Worm (Caenorhabditis elegans): Measurements from ENCODE around the gene T25D10.4.

The T25D10.4 gene

ce11 chrII:6379038-6379563, 31.0 kb downstream of the T25D10.4 start:
- TF ChIP-seq nhr-11 (tag; optimal IDR thresholded peaks at IDR 0.05) = no peak
- TF ChIP-seq pha-4 (tag; optimal IDR thresholded peaks at IDR 0.05) = no peak
- no peak for TF ChIP-seq pax-1 (tag; optimal IDR thresholded peaks at IDR 0.05)
- no peak for TF ChIP-seq pat-9 (tag; optimal IDR thresholded peaks at IDR 0.05)
- no peak for TF ChIP-seq che-1 (tag; optimal IDR thresholded peaks at IDR 0.05)
- no peak for TF ChIP-seq hlh-13 (GFP tag; optimal IDR thresholded peaks at IDR 0.05)
- no peak for TF ChIP-seq zip-5 (tag; optimal IDR thresholded peaks at IDR 0.05)
- no peak for TF ChIP-seq ceh-24 (tag; optimal IDR thresholded peaks at IDR 0.05)
- TF ChIP-seq nhr-232 (tag; optimal IDR thresholded peaks at IDR 0.05) = no peak
- TF ChIP-seq pha-2 (tag; optimal IDR thresholded peaks at IDR 0.05) = no peak
- no peak for TF ChIP-seq ttx-3 (tag; optimal IDR thresholded peaks at IDR 0.05)
- TF ChIP-seq ets-4 (tag; optimal IDR thresholded peaks at IDR 0.05) = no peak
- no peak for TF ChIP-seq pros-1 (tag; optimal IDR thresholded peaks at IDR 0.05)
- TF ChIP-seq madf-2 (tag; optimal IDR thresholded peaks at IDR 0.05) = no peak
- TF ChIP-seq hlh-8 (tag; optimal IDR thresholded peaks at IDR 0.05) = no peak
- TF ChIP-seq hlh-30 (tag; optimal IDR thresholded peaks at IDR 0.05; ENCODE audit: insufficient read depth) = no peak

ce11 chrII:6377381-6377948, 32.6 kb downstream of the T25D10.4 start:
- TF ChIP-seq npax-4 (tag; optimal IDR thresholded peaks at IDR 0.05) = no peak
- TF ChIP-seq tbx-7 (tag; optimal IDR thresholded peaks at IDR 0.05) = no peak
- no peak for TF ChIP-seq ceh-9 (tag; optimal IDR thresholded peaks at IDR 0.05)
- no peak for TF ChIP-seq ceh-31 (tag; optimal IDR thresholded peaks at IDR 0.05)
- TF ChIP-seq ets-4 (tag; optimal IDR thresholded peaks at IDR 0.05) = no peak
- TF ChIP-seq unc-3 (GFP tag; conservative IDR thresholded peaks at IDR 0.05) = no peak
- TF ChIP-seq unc-3 (tag; optimal IDR thresholded peaks at IDR 0.05) = no peak
- TF ChIP-seq pha-4 (tag; optimal IDR thresholded peaks at IDR 0.05) = no peak
- TF ChIP-seq sox-2 (GFP tag; IDR thresholded peaks at IDR 0.05) = no peak
- TF ChIP-seq sox-4 (tag; optimal IDR thresholded peaks at IDR 0.05) = no peak
- no peak for TF ChIP-seq hlh-30 (tag; optimal IDR thresholded peaks at IDR 0.05; ENCODE audit: insufficient read depth)
- TF ChIP-seq K02D7.2 (tag; optimal IDR thresholded peaks at IDR 0.05) = no peak
- TF ChIP-seq che-1 (tag; optimal IDR thresholded peaks at IDR 0.05) = no peak
- no peak for TF ChIP-seq ceh-48 (tag; optimal IDR thresholded peaks at IDR 0.05)
- TF ChIP-seq elt-4 (tag; optimal IDR thresholded peaks at IDR 0.05) = no peak
- no peak for TF ChIP-seq madf-2 (tag; optimal IDR thresholded peaks at IDR 0.05)
- no peak for TF ChIP-seq rnt-1 (tag; optimal IDR thresholded peaks at IDR 0.05)
- TF ChIP-seq nhr-11 (tag; optimal IDR thresholded peaks at IDR 0.05) = no peak

- TF ChIP-seq ceh-2 (tag; optimal IDR thresholded peaks at IDR 0.05) = no peak
- no peak for TF ChIP-seq ceh-45 (GFP tag; IDR thresholded peaks at IDR 0.05)
These were observed 33.4 kb downstream of the T25D10.4 start for ce11 chrII:6376693-6377092.

- TF ChIP-seq tbx-7 (tag; optimal IDR thresholded peaks at IDR 0.05) = no peak
- TF ChIP-seq hlh-15 (tag; optimal IDR thresholded peaks at IDR 0.05) = no peak
- no peak for TF ChIP-seq pha-4 (tag; optimal IDR thresholded peaks at IDR 0.05)
- TF ChIP-seq C38D4.7 (GFP tag; optimal IDR thresholded peaks at IDR 0.05) = no peak
- no peak for TF ChIP-seq ceh-48 (tag; optimal IDR thresholded peaks at IDR 0.05)
- TF ChIP-seq dmd-4 (tag; optimal IDR thresholded peaks at IDR 0.05; ENCODE audit: borderline replicate concordance) = no peak
- TF ChIP-seq nhr-232 (tag; optimal IDR thresholded peaks at IDR 0.05) = no peak
- TF ChIP-seq pat-9 (tag; optimal IDR thresholded peaks at IDR 0.05) = no peak
- TF ChIP-seq K02D7.2 (tag; optimal IDR thresholded peaks at IDR 0.05) = no peak
- TF ChIP-seq nfya-1 (tag; optimal IDR thresholded peaks at IDR 0.05) = no peak
- TF ChIP-seq ceh-34 (tag; optimal IDR thresholded peaks at IDR 0.05) = no peak
- no peak for TF ChIP-seq ets-4 (tag; optimal IDR thresholded peaks at IDR 0.05)
- TF ChIP-seq hlh-13 (GFP tag; optimal IDR thresholded peaks at IDR 0.05) = no peak
- no peak for TF ChIP-seq odd-2 (tag; optimal IDR thresholded peaks at IDR 0.05)
- no peak for TF ChIP-seq ceh-2 (tag; optimal IDR thresholded peaks at IDR 0.05)
- no peak for TF ChIP-seq unc-42 (tag; optimal IDR thresholded peaks at IDR 0.05)
- TF ChIP-seq hlh-6 (tag; optimal IDR thresholded peaks at IDR 0.05) = no peak
- TF ChIP-seq sox-2 (GFP tag; IDR thresholded peaks at IDR 0.05) = no peak
These were observed 35.4 kb downstream of the T25D10.4 start for ce11 chrII:6374646-6375045.

Measured in whole organism, late embryonic.